ENCODE assay signal across 1 fruit fly cellular context in genomic region chr3L:895314-895980, dm6.
TF ChIP-seq lines count a peak whose summit lies in the region.

TSS of gene CG34056 (plus strand) at chr3L:895951.

TF ChIP-seq in whole organism, embryonic, 481 proteins besides CTCF, POLR2A, EP300 and RAD21 (continued from another document and continues in another):
- TF ChIP-seq gcm2 (GFP tag; optimal IDR thresholded peaks at IDR 0.05; lab: Kevin White, UChicago) (peak; percentile 63), crc (GFP tag; optimal IDR thresholded peaks at IDR 0.05; lab: Kevin White, UChicago) (peak; percentile 85), Dfd (GFP tag; optimal IDR thresholded peaks at IDR 0.05; lab: Kevin White, UChicago) (no peak), CG14860 (GFP tag; IDR thresholded peaks at IDR 0.05; lab: Robert Waterston, UW; ENCODE audit: partially characterized antibody) (no peak), Taf1 (GFP tag; IDR thresholded peaks at IDR 0.05; lab: Robert Waterston, UW) (peak; percentile 84), CG11456 (GFP tag; IDR thresholded peaks at IDR 0.05; lab: Robert Waterston, UW) (peak; percentile 95), CG6689 (GFP tag; IDR thresholded peaks at IDR 0.05; lab: Robert Waterston, UW) (peak; percentile 96), gsb (GFP tag; IDR thresholded peaks at IDR 0.05; lab: Robert Waterston, UW) (peak; percentile 94), mirr (GFP tag; optimal IDR thresholded peaks at IDR 0.05; lab: Kevin White, UChicago) (peak; percentile 38), ci (GFP tag; IDR thresholded peaks at IDR 0.05; lab: Robert Waterston, UW) (peak; percentile 98), Med (GFP tag; lab: Kevin White, UChicago) (peak; percentile 96), CG2129 (GFP tag; IDR thresholded peaks at IDR 0.05; lab: Robert Waterston, UW; ENCODE audit: partially characterized antibody) (no peak), org-1 (GFP tag; optimal IDR thresholded peaks at IDR 0.05; lab: Kevin White, UChicago) (peak; percentile 63), Neu2 (GFP tag; optimal IDR thresholded peaks at IDR 0.05; lab: Kevin White, UChicago; ENCODE audit: borderline replicate concordance) (no peak), CG10321 (GFP tag; IDR thresholded peaks at IDR 0.05; lab: Robert Waterston, UW) (peak; percentile 60; the same call in 1 of the 2 replicates), CG12942 (GFP tag; optimal IDR thresholded peaks at IDR 0.05; lab: Kevin White, UChicago) (peak; percentile 74), al (GFP tag; IDR thresholded peaks at IDR 0.05; lab: Robert Waterston, UW) (peak; percentile 90), scrt (GFP tag; optimal IDR thresholded peaks at IDR 0.05; lab: Kevin White, UChicago) (peak; percentile 88), CG7987 (GFP tag; optimal IDR thresholded peaks at IDR 0.05; lab: Kevin White, UChicago) (peak; percentile 58), Rx (GFP tag; IDR thresholded peaks at IDR 0.05; lab: Robert Waterston, UW) (peak; percentile 96), Hr78 (GFP tag; optimal IDR thresholded peaks at IDR 0.05; lab: Kevin White, UChicago) (peak in 1 of 2 experiments; percentile 80), CG5953 (GFP tag; IDR thresholded peaks at IDR 0.05; lab: Robert Waterston, UW) (peak; percentile 92), Asciz (GFP tag; optimal IDR thresholded peaks at IDR 0.05; lab: Kevin White, UChicago) (peak; percentile 94), NC2β (GFP tag; optimal IDR thresholded peaks at IDR 0.05; lab: Kevin White, UChicago) (peak; percentile 64), CG17612 (GFP tag; IDR thresholded peaks at IDR 0.05; lab: Robert Waterston, UW) (peak; percentile 86), zen2 (GFP tag; IDR thresholded peaks at IDR 0.05; lab: Robert Waterston, UW; ENCODE audit: partially characterized antibody) (no peak), lola (GFP tag; optimal IDR thresholded peaks at IDR 0.05; lab: Kevin White, UChicago) (peak in 1 of 3 experiments; percentile 63), PHDP (tag; optimal IDR thresholded peaks at IDR 0.05; lab: Kevin White, UChicago) (peak; percentile 91), C15 (GFP tag; IDR thresholded peaks at IDR 0.05; lab: Robert Waterston, UW) (peak; percentile 82), CG31388 (GFP tag; optimal IDR thresholded peaks at IDR 0.05; lab: Kevin White, UChicago) (peak; percentile 89), dati (GFP tag; IDR thresholded peaks at IDR 0.05; lab: Robert Waterston, UW) (peak; percentile 86), NfI (GFP tag; optimal IDR thresholded peaks at IDR 0.05; lab: Kevin White, UChicago) (peak; percentile 81), CG7271 (tag; optimal IDR thresholded peaks at IDR 0.05; lab: Kevin White, UChicago) (peak; percentile 66), CG15269 (tag; optimal IDR thresholded peaks at IDR 0.05; lab: Kevin White, UChicago) (peak; percentile 91), CG14667 (GFP tag; IDR thresholded peaks at IDR 0.05; lab: Robert Waterston, UW) (peak; percentile 91), CG12071 (GFP tag; optimal IDR thresholded peaks at IDR 0.05; lab: Kevin White, UChicago) (peak; percentile 89), HmgZ (tag; optimal IDR thresholded peaks at IDR 0.05; lab: Kevin White, UChicago) (peak; percentile 66), cg (GFP tag; optimal IDR thresholded peaks at IDR 0.05; lab: Kevin White, UChicago) (no peak), CG33213 (GFP tag; optimal IDR thresholded peaks at IDR 0.05; lab: Kevin White, UChicago) (peak; percentile 75), tx (GFP tag; optimal IDR thresholded peaks at IDR 0.05; lab: Kevin White, UChicago) (peak; percentile 28), CG30403 (GFP tag; optimal IDR thresholded peaks at IDR 0.05; lab: Kevin White, UChicago) (peak; percentile 93), rib (GFP tag; IDR thresholded peaks at IDR 0.05; lab: Robert Waterston, UW) (peak; percentile 95), CG17328 (GFP tag; IDR thresholded peaks at IDR 0.05; lab: Robert Waterston, UW) (peak; percentile 92), CG32532 (GFP tag; IDR thresholded peaks at IDR 0.05; lab: Robert Waterston, UW) (peak; percentile 97), fd96Cb (tag; optimal IDR thresholded peaks at IDR 0.05; lab: Kevin White, UChicago) (peak; percentile 95), CG8089 (GFP tag; optimal IDR thresholded peaks at IDR 0.05; lab: Kevin White, UChicago) (peak; percentile 35), gfzf (GFP tag; optimal IDR thresholded peaks at IDR 0.05; lab: Kevin White, UChicago) (no peak), CG8944 (GFP tag; optimal IDR thresholded peaks at IDR 0.05; lab: Kevin White, UChicago) (peak; percentile 38), MTF-1 (GFP tag; optimal IDR thresholded peaks at IDR 0.05; lab: Kevin White, UChicago; ENCODE audit: borderline replicate concordance) (peak; percentile 88), CG9727 (GFP tag; optimal IDR thresholded peaks at IDR 0.05; lab: Kevin White, UChicago) (peak; percentile 91), ERR (GFP tag; optimal IDR thresholded peaks at IDR 0.05; lab: Kevin White, UChicago) (peak; percentile 59), onecut (GFP tag; IDR thresholded peaks at IDR 0.05; lab: Robert Waterston, UW) (peak; percentile 94), CG13894 (tag; optimal IDR thresholded peaks at IDR 0.05; lab: Kevin White, UChicago) (peak; percentile 82), h (optimal IDR thresholded peaks at IDR 0.05; lab: Kevin White, UChicago) (no peak), luna (GFP tag; optimal IDR thresholded peaks at IDR 0.05; lab: Kevin White, UChicago) (peak; percentile 79), CG5180 (GFP tag; optimal IDR thresholded peaks at IDR 0.05; lab: Kevin White, UChicago) (peak; percentile 84), CG17385 (GFP tag; optimal IDR thresholded peaks at IDR 0.05; lab: Kevin White, UChicago) (peak; percentile 83), CG1602 (GFP tag; optimal IDR thresholded peaks at IDR 0.05; lab: Kevin White, UChicago) (peak; percentile 80), abd-A (tag; optimal IDR thresholded peaks at IDR 0.05; lab: Kevin White, UChicago) (peak; percentile 94), CG8924 (tag; optimal IDR thresholded peaks at IDR 0.05; lab: Kevin White, UChicago) (peak; percentile 88), Lim3 (GFP tag; IDR thresholded peaks at IDR 0.05; lab: Robert Waterston, UW) (peak; percentile 73; the same call in 1 of the 2 replicates), Mad (GFP tag; optimal IDR thresholded peaks at IDR 0.05; lab: Kevin White, UChicago) (peak; percentile 64), Hr39 (optimal IDR thresholded peaks at IDR 0.05; lab: Kevin White, UChicago) (no peak), insv (GFP tag; optimal IDR thresholded peaks at IDR 0.05; lab: Kevin White, UChicago) (no peak), Ssrp (tag; optimal IDR thresholded peaks at IDR 0.05; lab: Kevin White, UChicago) (peak; percentile 83), da (GFP tag; optimal IDR thresholded peaks at IDR 0.05; lab: Kevin White, UChicago) (no peak), ranshi (GFP tag; IDR thresholded peaks at IDR 0.05; lab: Robert Waterston, UW) (peak; percentile 95), lov (optimal IDR thresholded peaks at IDR 0.05; lab: Kevin White, UChicago) (no peak), lov (GFP tag; IDR thresholded peaks at IDR 0.05; lab: Robert Waterston, UW) (peak; percentile 93), Nf-YA (GFP tag; IDR thresholded peaks at IDR 0.05; lab: Robert Waterston, UW) (peak; percentile 94), Oaz (GFP tag; IDR thresholded peaks at IDR 0.05; lab: Robert Waterston, UW) (peak; percentile 89), Ets65A (GFP tag; lab: Kevin White, UChicago) (peak; percentile 84), slp2 (GFP tag; optimal IDR thresholded peaks at IDR 0.05; lab: Kevin White, UChicago) (peak; percentile 69), CG11504 (tag; optimal IDR thresholded peaks at IDR 0.05; lab: Kevin White, UChicago) (peak; percentile 95), stc (GFP tag; IDR thresholded peaks at IDR 0.05; lab: Robert Waterston, UW) (peak; percentile 96), HLH4C (GFP tag; IDR thresholded peaks at IDR 0.05; lab: Robert Waterston, UW; ENCODE audit: partially characterized antibody) (no peak), Sox100B (GFP tag; optimal IDR thresholded peaks at IDR 0.05; lab: Kevin White, UChicago) (peak; percentile 94), Bdp1 (GFP tag; optimal IDR thresholded peaks at IDR 0.05; lab: Kevin White, UChicago) (peak; percentile 55), CG14050 (GFP tag; IDR thresholded peaks at IDR 0.05; lab: Robert Waterston, UW) (peak; percentile 93), Nf-YC (tag; optimal IDR thresholded peaks at IDR 0.05; lab: Kevin White, UChicago) (peak; percentile 80), CG18599 (GFP tag; optimal IDR thresholded peaks at IDR 0.05; lab: Kevin White, UChicago) (peak; percentile 94), chinmo (GFP tag; IDR thresholded peaks at IDR 0.05; lab: Robert Waterston, UW; ENCODE audit: partially characterized antibody) (peak; percentile 86; the same call in 2 of the 4 replicates), CG17359 (tag; optimal IDR thresholded peaks at IDR 0.05; lab: Kevin White, UChicago) (peak; percentile 96), CG31224 (GFP tag; IDR thresholded peaks at IDR 0.05; lab: Robert Waterston, UW) (peak; percentile 92), tgo (GFP tag; IDR thresholded peaks at IDR 0.05; lab: Robert Waterston, UW) (peak; percentile 96), nau (GFP tag; optimal IDR thresholded peaks at IDR 0.05; lab: Kevin White, UChicago) (peak; percentile 89), HHEX (GFP tag; optimal IDR thresholded peaks at IDR 0.05; lab: Kevin White, UChicago) (peak; percentile 93), CG3281 (GFP tag; optimal IDR thresholded peaks at IDR 0.05; lab: Kevin White, UChicago) (peak; percentile 93), Elba2 (GFP tag; optimal IDR thresholded peaks at IDR 0.05; lab: Kevin White, UChicago) (no peak), D19B (GFP tag; optimal IDR thresholded peaks at IDR 0.05; lab: Kevin White, UChicago) (peak; percentile 74), lmd (GFP tag; IDR thresholded peaks at IDR 0.05; lab: Robert Waterston, UW) (peak; percentile 95), dmrt11E (tag; optimal IDR thresholded peaks at IDR 0.05; lab: Kevin White, UChicago) (peak; percentile 66), CG10274 (GFP tag; optimal IDR thresholded peaks at IDR 0.05; lab: Kevin White, UChicago) (peak; percentile 79), Hsf (GFP tag; optimal IDR thresholded peaks at IDR 0.05; lab: Kevin White, UChicago) (peak; percentile 79), jumu (GFP tag; optimal IDR thresholded peaks at IDR 0.05; lab: Kevin White, UChicago) (peak; percentile 55), CG4282 (GFP tag; optimal IDR thresholded peaks at IDR 0.05; lab: Kevin White, UChicago) (no peak), Eip74EF (GFP tag; optimal IDR thresholded peaks at IDR 0.05; lab: Kevin White, UChicago) (peak in 1 of 2 experiments; percentile 93), CG5245 (GFP tag; optimal IDR thresholded peaks at IDR 0.05; lab: Kevin White, UChicago) (peak; percentile 92), bigmax (GFP tag; optimal IDR thresholded peaks at IDR 0.05; lab: Kevin White, UChicago) (peak; percentile 2), fd102C (GFP tag; optimal IDR thresholded peaks at IDR 0.05; lab: Kevin White, UChicago) (no peak), Deaf1 (tag; optimal IDR thresholded peaks at IDR 0.05; lab: Kevin White, UChicago) (peak; percentile 78), Rfx (GFP tag; IDR thresholded peaks at IDR 0.05; lab: Robert Waterston, UW) (peak; percentile 97), Xrp1 (GFP tag; IDR thresholded peaks at IDR 0.05; lab: Robert Waterston, UW) (peak; percentile 96), Optix (GFP tag; IDR thresholded peaks at IDR 0.05; lab: Robert Waterston, UW) (peak; percentile 85), stwl (tag; optimal IDR thresholded peaks at IDR 0.05; lab: Kevin White, UChicago) (peak; percentile 23), Chrac-16 (GFP tag; optimal IDR thresholded peaks at IDR 0.05; lab: Kevin White, UChicago) (peak; percentile 75), CG10147 (GFP tag; optimal IDR thresholded peaks at IDR 0.05; lab: Kevin White, UChicago) (peak; percentile 95), Bgb (GFP tag; IDR thresholded peaks at IDR 0.05; lab: Robert Waterston, UW; ENCODE audit: partially characterized antibody) (no peak), Oli (tag; optimal IDR thresholded peaks at IDR 0.05; lab: Kevin White, UChicago) (peak; percentile 89), Opbp (GFP tag; IDR thresholded peaks at IDR 0.05; lab: Robert Waterston, UW; ENCODE audit: partially characterized antibody) (no peak), slbo (GFP tag; IDR thresholded peaks at IDR 0.05; lab: Robert Waterston, UW) (peak; percentile 90), btn (GFP tag; optimal IDR thresholded peaks at IDR 0.05; lab: Kevin White, UChicago) (peak; percentile 68), vnd (GFP tag; IDR thresholded peaks at IDR 0.05; lab: Robert Waterston, UW; ENCODE audit: partially characterized antibody) (no peak), schlank (tag; optimal IDR thresholded peaks at IDR 0.05; lab: Kevin White, UChicago) (peak; percentile 49), CG7928 (GFP tag; optimal IDR thresholded peaks at IDR 0.05; lab: Kevin White, UChicago) (peak; percentile 74), CG10366 (GFP tag; IDR thresholded peaks at IDR 0.05; lab: Robert Waterston, UW) (peak; percentile 94), CG4730 (GFP tag; IDR thresholded peaks at IDR 0.05; lab: Robert Waterston, UW) (peak; percentile 95), CG10654 (GFP tag; optimal IDR thresholded peaks at IDR 0.05; lab: Kevin White, UChicago) (peak; percentile 90), CG9817 (tag; optimal IDR thresholded peaks at IDR 0.05; lab: Kevin White, UChicago) (peak; percentile 85), CG16815 (GFP tag; optimal IDR thresholded peaks at IDR 0.05; lab: Kevin White, UChicago) (peak; percentile 55), toy (GFP tag; IDR thresholded peaks at IDR 0.05; lab: Robert Waterston, UW) (peak; percentile 87), usp (GFP tag; optimal IDR thresholded peaks at IDR 0.05; lab: Kevin White, UChicago) (no peak), gcm (GFP tag; optimal IDR thresholded peaks at IDR 0.05; lab: Kevin White, UChicago) (peak; percentile 90), CG31365 (tag; optimal IDR thresholded peaks at IDR 0.05; lab: Kevin White, UChicago) (peak; percentile 73), sd (tag; optimal IDR thresholded peaks at IDR 0.05; lab: Kevin White, UChicago) (peak; percentile 77), tin (GFP tag; optimal IDR thresholded peaks at IDR 0.05; lab: Kevin White, UChicago) (peak; percentile 94), Ets97D (GFP tag; optimal IDR thresholded peaks at IDR 0.05; lab: Kevin White, UChicago) (peak; percentile 65), Dp (GFP tag; optimal IDR thresholded peaks at IDR 0.05; lab: Kevin White, UChicago) (no peak), H2.0 (GFP tag; IDR thresholded peaks at IDR 0.05; lab: Robert Waterston, UW) (peak; percentile 92), Aef1 (GFP tag; IDR thresholded peaks at IDR 0.05; lab: Robert Waterston, UW) (peak; percentile 95), CG13624 (GFP tag; optimal IDR thresholded peaks at IDR 0.05; lab: Kevin White, UChicago) (peak; percentile 84), NC2α (GFP tag; optimal IDR thresholded peaks at IDR 0.05; lab: Kevin White, UChicago) (no peak)
